Worm (Caenorhabditis elegans) whole organism, late embryonic: ENCODE data around the gene galt-1.

Experiments used
- T23F11.4 ChIP-seq: fragments of 200-800 bp; sonication (Bioruptor generic); optimal IDR thresholded peaks from 2 replicates; lab custom pipeline; 2018; ENCODE audit warnings: mild to moderate bottlenecking, missing genetic modification characterization, missing compliant biosample characterization
- ahr-1 ChIP-seq: sonication (generic microtip); optimal IDR thresholded peaks from 2 replicates; lab custom pipeline; 2016; ENCODE audit warnings: missing genetic modification characterization, missing compliant biosample characterization
- ama-1 ChIP-seq: fragments of 150-350 bp; optimal IDR thresholded peaks from 2 replicates; lab custom pipeline; 2014
- ceh-19 ChIP-seq: fragments of 200-800 bp; sonication (Bioruptor generic); optimal IDR thresholded peaks from 2 replicates; lab custom pipeline; 2018; ENCODE audit warnings: mild to moderate bottlenecking, missing genetic modification characterization, missing compliant biosample characterization
- ceh-2 ChIP-seq: sonication (generic microtip); optimal IDR thresholded peaks from 2 replicates; lab custom pipeline; 2016; ENCODE audit warnings: missing genotype, missing genetic modification characterization, missing compliant biosample characterization
- ceh-22 ChIP-seq: sonication (generic microtip); optimal IDR thresholded peaks from 2 replicates; lab custom pipeline; 2017; ENCODE audit warnings: missing biosample characterization, missing genetic modification characterization
- ceh-30 ChIP-seq: fragments of 150-350 bp; optimal IDR thresholded peaks from 2 replicates; lab custom pipeline; 2014; ENCODE audit warnings: missing biosample characterization, missing genetic modification characterization
- ceh-45 ChIP-seq: fragments of 200-800 bp; sonication (Bioruptor generic); IDR thresholded peaks from 2 replicates; pipeline ENCODE4 v1.3.6; 2022; ENCODE audit warnings: missing genetic modification reagents, missing genetic modification characterization, missing compliant biosample characterization
- ceh-6 ChIP-seq: fragments of 200-800 bp; sonication (Bioruptor generic); optimal IDR thresholded peaks from 2 replicates; lab custom pipeline; 2018; ENCODE audit warnings: mild to moderate bottlenecking, missing genetic modification characterization, missing compliant biosample characterization
- ceh-9 ChIP-seq: sonication (generic microtip); optimal IDR thresholded peaks from 2 replicates; lab custom pipeline; 2016; ENCODE audit warnings: mild to moderate bottlenecking, missing genetic modification characterization, inconsistent platforms, missing compliant biosample characterization
- che-1 ChIP-seq: sonication (generic microtip); optimal IDR thresholded peaks from 2 replicates; lab custom pipeline; 2016; ENCODE audit warnings: mild to moderate bottlenecking, missing genetic modification characterization, missing compliant biosample characterization
- dmd-4 ChIP-seq: sonication (generic microtip); optimal IDR thresholded peaks from 2 replicates; lab custom pipeline; 2016; ENCODE audit warnings: borderline replicate concordance, missing genetic modification characterization, missing compliant biosample characterization
- dve-1 ChIP-seq: sonication (generic microtip); optimal IDR thresholded peaks from 2 replicates; lab custom pipeline; 2017; ENCODE audit warnings: antibody characterized with exemption, mild to moderate bottlenecking, missing genetic modification characterization, missing compliant biosample characterization
- elt-2 ChIP-seq: sonication (generic microtip); optimal IDR thresholded peaks from 2 replicates; lab custom pipeline; 2016; ENCODE audit warnings: missing genetic modification reagents, missing genetic modification characterization, missing compliant biosample characterization
- ets-4 ChIP-seq: sonication (generic microtip); optimal IDR thresholded peaks from 2 replicates; lab custom pipeline; 2016; ENCODE audit warnings: missing genetic modification characterization, missing compliant biosample characterization
- fax-1 ChIP-seq: sonication (generic microtip); optimal IDR thresholded peaks from 2 replicates; lab custom pipeline; 2016; ENCODE audit warnings: missing genotype, missing genetic modification characterization, missing compliant biosample characterization
- gmeb-2 ChIP-seq: sonication (generic microtip); optimal IDR thresholded peaks from 2 replicates; lab custom pipeline; 2016; ENCODE audit warnings: missing genetic modification characterization, inconsistent platforms, missing compliant biosample characterization
- hlh-13 ChIP-seq: fragments of 200-800 bp; sonication (Bioruptor generic); optimal IDR thresholded peaks from 2 replicates; lab custom pipeline; 2018; ENCODE audit warnings: mild to moderate bottlenecking, missing genetic modification characterization, missing compliant biosample characterization
- hlh-8 ChIP-seq: sonication (generic microtip); optimal IDR thresholded peaks from 2 replicates; lab custom pipeline; 2016; ENCODE audit warnings: missing genotype, missing genetic modification characterization, missing compliant biosample characterization
- lim-6 ChIP-seq: sonication (generic microtip); optimal IDR thresholded peaks from 2 replicates; lab custom pipeline; 2016; ENCODE audit warnings: missing genetic modification characterization, missing compliant biosample characterization
- lin-11 ChIP-seq: fragments of 200-800 bp; sonication (Bioruptor generic); optimal IDR thresholded peaks from 2 replicates; lab custom pipeline; 2018; ENCODE audit warnings: mild to moderate bottlenecking, missing genetic modification characterization, missing compliant biosample characterization
- nhr-232 ChIP-seq: sonication (generic microtip); optimal IDR thresholded peaks from 2 replicates; lab custom pipeline; 2016; ENCODE audit warnings: missing genetic modification characterization, missing compliant biosample characterization
- npax-4 ChIP-seq: sonication (generic microtip); optimal IDR thresholded peaks from 2 replicates; lab custom pipeline; 2016; ENCODE audit warnings: missing genetic modification characterization, missing compliant biosample characterization
- odd-2 ChIP-seq: sonication (generic microtip); optimal IDR thresholded peaks from 2 replicates; lab custom pipeline; 2017; ENCODE audit warnings: antibody characterized with exemption, mild to moderate bottlenecking, missing genetic modification characterization, missing compliant biosample characterization
- pag-3 ChIP-seq: sonication (generic microtip); optimal IDR thresholded peaks from 2 replicates; lab custom pipeline; 2016; ENCODE audit warnings: missing compliant biosample characterization, missing genetic modification characterization, borderline replicate concordance
- pat-9 ChIP-seq: fragments of 200-800 bp; sonication (Bioruptor generic); optimal IDR thresholded peaks from 2 replicates; lab custom pipeline; 2018; ENCODE audit warnings: mild to moderate bottlenecking, missing genetic modification characterization, moderate library complexity, missing compliant biosample characterization
- pax-1 ChIP-seq: fragments of 150-350 bp; optimal IDR thresholded peaks from 2 replicates; lab custom pipeline; 2014; ENCODE audit warnings: missing biosample characterization, missing genetic modification characterization
- pha-2 ChIP-seq: sonication (generic microtip); optimal IDR thresholded peaks from 2 replicates; lab custom pipeline; 2017; ENCODE audit warnings: mild to moderate bottlenecking, missing genetic modification characterization, missing compliant biosample characterization
- pha-4 ChIP-seq: fragments of 150-350 bp; optimal IDR thresholded peaks from 2 replicates; lab custom pipeline; 2018; ENCODE audit warnings: missing biosample characterization, missing genetic modification reagents, missing genetic modification characterization
- sox-2 ChIP-seq: fragments of 200-800 bp; sonication (Bioruptor generic); IDR thresholded peaks from 2 replicates; pipeline ENCODE4 v1.3.6; 2022; ENCODE audit warnings: missing genetic modification reagents, missing genetic modification characterization, missing compliant biosample characterization
- syd-9 ChIP-seq: sonication (generic microtip); optimal IDR thresholded peaks from 2 replicates; lab custom pipeline; 2016; ENCODE audit warnings: mild to moderate bottlenecking, missing genetic modification characterization, moderate library complexity, missing compliant biosample characterization
- ttx-3 ChIP-seq: sonication (generic microtip); optimal IDR thresholded peaks from 2 replicates; lab custom pipeline; 2016; ENCODE audit warnings: missing genetic modification reagents, missing genetic modification characterization, missing compliant biosample characterization
- unc-42 ChIP-seq: sonication (generic microtip); optimal IDR thresholded peaks from 2 replicates; lab custom pipeline; 2016; ENCODE audit warnings: missing genotype, missing genetic modification characterization, missing compliant biosample characterization
- unc-55 ChIP-seq: sonication (generic microtip); optimal IDR thresholded peaks from 2 replicates; lab custom pipeline; 2017; ENCODE audit warnings: missing biosample characterization, missing genetic modification reagents, missing genetic modification characterization
- unc-86 ChIP-seq: sonication (generic microtip); optimal IDR thresholded peaks from 2 replicates; lab custom pipeline; 2016; ENCODE audit warnings: missing genetic modification characterization, missing compliant biosample characterization
- zip-5 ChIP-seq: sonication (generic microtip); optimal IDR thresholded peaks from 2 replicates; lab custom pipeline; 2016; ENCODE audit warnings: missing genetic modification characterization, missing compliant biosample characterization
- ztf-16 ChIP-seq: sonication (generic microtip); optimal IDR thresholded peaks from 2 replicates; lab custom pipeline; 2017; ENCODE audit warnings: missing genetic modification characterization, missing compliant biosample characterization

The galt-1 gene

ce11 chrV:5930588-5930987 lies at the start of gene galt-1:
Gene galt-1 (plus strand): TSS chrV:5930905.
- TF ChIP-seq elt-2 (tag; lab: Kevin White, UChicago) = peak; percentile 55
- no peak for TF ChIP-seq ceh-19

ce11 chrV:5882429-5882828 lies 48.3 kb upstream of the galt-1 start:
- TF ChIP-seq fax-1 (tag; lab: Kevin White, UChicago) = no peak
- no peak for TF ChIP-seq hlh-8 (tag; lab: Kevin White, UChicago)
- TF ChIP-seq ama-1 (lab: Kevin White, UChicago) = no peak
- no peak for TF ChIP-seq npax-4
- no peak for TF ChIP-seq syd-9 (tag; lab: Kevin White, UChicago)
- TF ChIP-seq ceh-45 (GFP tag; lab: Robert Waterston, UW) = no peak
- no peak for TF ChIP-seq lim-6 (tag; lab: Kevin White, UChicago)
- TF ChIP-seq nhr-232 (tag; lab: Kevin White, UChicago) = no peak
- TF ChIP-seq ceh-2 (tag; lab: Kevin White, UChicago) = no peak
- TF ChIP-seq che-1 (tag; lab: Kevin White, UChicago) = no peak
- no peak for TF ChIP-seq ahr-1 (tag; lab: Kevin White, UChicago)
- no peak for TF ChIP-seq pat-9 (tag; lab: Kevin White, UChicago)
- TF ChIP-seq pag-3 (tag; lab: Kevin White, UChicago) = no peak
- TF ChIP-seq odd-2 (tag; lab: Kevin White, UChicago) = no peak
- no peak for TF ChIP-seq ceh-9 (tag; lab: Kevin White, UChicago)

- TF ChIP-seq sox-2 (GFP tag; lab: Robert Waterston, UW) (no peak), hlh-13 (GFP tag; lab: Kevin White, UChicago) (no peak), pax-1 (tag; lab: Kevin White, UChicago) (no peak)
- TF ChIP-seq, all 69 proteins: peak for 0
These were observed 47.0 kb upstream of the galt-1 start, which contains the start of gene C04E6.8 for ce11 chrV:5883735-5884134. Gene C04E6.8 (minus strand): TSS chrV:5883835.

- TF ChIP-seq ceh-30 (tag; lab: Kevin White, UChicago) = no peak
- no peak for TF ChIP-seq fax-1 (tag; lab: Kevin White, UChicago)
- TF ChIP-seq hlh-13 (GFP tag; lab: Kevin White, UChicago) = no peak
- TF ChIP-seq dve-1 (tag; lab: Kevin White, UChicago) = no peak
- no peak for TF ChIP-seq dmd-4 (tag; lab: Kevin White, UChicago)
- TF ChIP-seq unc-55 (GFP tag; lab: Kevin White, UChicago) = no peak
- no peak for TF ChIP-seq ttx-3
- no peak for TF ChIP-seq gmeb-2 (tag; lab: Kevin White, UChicago)
- no peak for TF ChIP-seq syd-9 (tag; lab: Kevin White, UChicago)
- no peak for TF ChIP-seq ahr-1 (tag; lab: Kevin White, UChicago)
- no peak for TF ChIP-seq ceh-45 (GFP tag; lab: Robert Waterston, UW)
- TF ChIP-seq unc-42 (tag; lab: Kevin White, UChicago) = no peak
These were observed 41.9 kb upstream of the galt-1 start for ce11 chrV:5888820-5889219.

- TF ChIP-seq unc-55 (GFP tag; lab: Kevin White, UChicago) = no peak
- TF ChIP-seq unc-86 (tag; lab: Kevin White, UChicago) = no peak
- TF ChIP-seq unc-42 (tag; lab: Kevin White, UChicago) = no peak
- no peak for TF ChIP-seq ztf-16 (tag; lab: Kevin White, UChicago)
- no peak for TF ChIP-seq T23F11.4 (GFP tag; lab: Kevin White, UChicago)
- no peak for TF ChIP-seq ceh-45 (GFP tag; lab: Robert Waterston, UW)
- TF ChIP-seq lin-11 (tag; lab: Kevin White, UChicago) = no peak
- no peak for TF ChIP-seq zip-5 (tag; lab: Kevin White, UChicago)
- TF ChIP-seq pha-2 (tag; lab: Kevin White, UChicago) = no peak
- no peak for TF ChIP-seq ceh-22
- no peak for TF ChIP-seq odd-2 (tag; lab: Kevin White, UChicago)
- no peak for TF ChIP-seq ceh-6 (GFP tag; lab: Kevin White, UChicago)
- no peak for TF ChIP-seq hlh-13 (GFP tag; lab: Kevin White, UChicago)
- TF ChIP-seq pha-4 (tag; lab: Kevin White, UChicago) = no peak
- TF ChIP-seq ceh-9 (tag; lab: Kevin White, UChicago) = no peak
- no peak for TF ChIP-seq ets-4 (tag; lab: Kevin White, UChicago)
- TF ChIP-seq, all 69 proteins: peak for 0
These were observed 39.5 kb upstream of the galt-1 start for ce11 chrV:5891204-5891603.
